Worm (Caenorhabditis elegans) whole organism, late embryonic: Measurements from ENCODE around the gene col-148.

ENCODE experiments used
- ama-1 ChIP-seq: fragments of 150-350 bp; optimal IDR thresholded peaks from 2 replicates; lab custom pipeline; 2014
- ceh-14 ChIP-seq: sonication (generic microtip); optimal IDR thresholded peaks from 2 replicates; lab custom pipeline; 2016; ENCODE audit warnings: missing genotype, missing genetic modification characterization, missing compliant biosample characterization
- che-1 ChIP-seq: sonication (generic microtip); optimal IDR thresholded peaks from 2 replicates; lab custom pipeline; 2016; ENCODE audit warnings: mild to moderate bottlenecking, missing genetic modification characterization, missing compliant biosample characterization
- dmd-4 ChIP-seq: sonication (generic microtip); optimal IDR thresholded peaks from 2 replicates; lab custom pipeline; 2016; ENCODE audit warnings: borderline replicate concordance, missing genetic modification characterization, missing compliant biosample characterization
- ets-4 ChIP-seq: sonication (generic microtip); optimal IDR thresholded peaks from 2 replicates; lab custom pipeline; 2016; ENCODE audit warnings: missing genetic modification characterization, missing compliant biosample characterization
- fkh-6 ChIP-seq: sonication (generic microtip); optimal IDR thresholded peaks from 2 replicates; lab custom pipeline; 2016; ENCODE audit warnings: missing genetic modification characterization, missing compliant biosample characterization
- hlh-8 ChIP-seq: sonication (generic microtip); optimal IDR thresholded peaks from 2 replicates; lab custom pipeline; 2016; ENCODE audit warnings: missing genotype, missing genetic modification characterization, missing compliant biosample characterization
- lin-11 ChIP-seq: fragments of 200-800 bp; sonication (Bioruptor generic); optimal IDR thresholded peaks from 2 replicates; lab custom pipeline; 2018; ENCODE audit warnings: mild to moderate bottlenecking, missing genetic modification characterization, missing compliant biosample characterization
- mec-3 ChIP-seq: sonication (generic microtip); optimal IDR thresholded peaks from 2 replicates; lab custom pipeline; 2016; ENCODE audit warnings: borderline replicate concordance, missing genetic modification characterization, missing compliant biosample characterization
- nhr-11 ChIP-seq: fragments of 150-350 bp; optimal IDR thresholded peaks from 2 replicates; lab custom pipeline; 2014; ENCODE audit warnings: missing biosample characterization, missing genetic modification characterization
- pax-1 ChIP-seq: fragments of 150-350 bp; optimal IDR thresholded peaks from 2 replicates; lab custom pipeline; 2014; ENCODE audit warnings: missing biosample characterization, missing genetic modification characterization
- pha-4 ChIP-seq: fragments of 150-350 bp; optimal IDR thresholded peaks from 2 replicates; lab custom pipeline; 2018; ENCODE audit warnings: missing biosample characterization, missing genetic modification reagents, missing genetic modification characterization
- pqm-1 ChIP-seq: sonication (generic microtip); optimal IDR thresholded peaks from 2 replicates; lab custom pipeline; 2016; ENCODE audit warnings: missing genetic modification characterization, missing compliant biosample characterization
- unc-42 ChIP-seq: sonication (generic microtip); optimal IDR thresholded peaks from 2 replicates; lab custom pipeline; 2016; ENCODE audit warnings: missing genotype, missing genetic modification characterization, missing compliant biosample characterization

DNA sequence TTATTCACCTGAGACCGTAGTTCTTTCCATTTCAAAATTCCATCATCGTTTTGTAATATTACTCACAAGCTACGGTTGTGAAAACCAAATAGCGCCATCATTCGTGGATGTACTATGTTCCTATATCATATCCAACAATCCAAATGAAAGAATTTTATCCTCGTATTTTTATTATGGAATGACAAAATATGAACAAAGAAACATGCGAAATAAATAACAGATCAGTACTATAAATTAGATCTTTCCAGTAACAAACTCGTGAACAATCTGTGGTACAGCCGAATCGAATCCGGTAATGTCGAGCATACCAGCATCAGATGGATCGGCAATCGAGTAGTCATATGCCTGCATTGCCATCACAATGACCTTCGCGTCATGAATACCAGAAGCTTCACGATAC lies 11.1 kb downstream of the col-148 start:
- TF ChIP-seq pha-4 (tag; lab: Kevin White, UChicago) (no peak), dmd-4 (tag; lab: Kevin White, UChicago) (no peak), ets-4 (tag; lab: Kevin White, UChicago) (no peak), che-1 (tag; lab: Kevin White, UChicago) (no peak), hlh-8 (tag; lab: Kevin White, UChicago) (no peak), lin-11 (no peak), pax-1 (no peak), ceh-14 (no peak), ama-1 (lab: Kevin White, UChicago) (no peak), fkh-6 (tag; lab: Kevin White, UChicago) (no peak), mec-3 (no peak), unc-42 (no peak), pqm-1 (tag; lab: Kevin White, UChicago) (no peak), nhr-11 (tag; lab: Kevin White, UChicago) (no peak)
